Worm (Caenorhabditis elegans) whole organism, L4 larva: ENCODE measurements around the gene act-2.

Experiments used
- D1046.2 ChIP-seq: fragments of 200-800 bp; sonication (Bioruptor generic); IDR thresholded peaks from 2 replicates; pipeline ENCODE4 v1.3.6; 2022; ENCODE audit warnings: missing genetic modification characterization, missing compliant biosample characterization
- F10B5.3 ChIP-seq: sonication (generic microtip); optimal IDR thresholded peaks from 2 replicates; lab custom pipeline; 2016; ENCODE audit warnings: mild to moderate bottlenecking, missing genetic modification characterization, missing compliant biosample characterization
- F37D6.2 ChIP-seq: sonication (generic microtip); optimal IDR thresholded peaks from 2 replicates; lab custom pipeline; 2016; ENCODE audit warnings: mild to moderate bottlenecking, missing genetic modification characterization, missing compliant biosample characterization
- T20F7.1 ChIP-seq: fragments of 200-800 bp; sonication (Bioruptor generic); optimal IDR thresholded peaks from 2 replicates; lab custom pipeline; 2018; ENCODE audit warnings: mild to moderate bottlenecking, missing genetic modification characterization, missing compliant biosample characterization
- Y105C5A.15 ChIP-seq: fragments of 200-800 bp; sonication (Bioruptor generic); IDR thresholded peaks from 2 replicates; pipeline ENCODE4 v1.3.6; 2022; ENCODE audit warnings: missing genetic modification characterization, missing compliant biosample characterization
- Y5F2A.4 ChIP-seq: fragments of 200-800 bp; sonication (Bioruptor generic); optimal IDR thresholded peaks from 2 replicates; lab custom pipeline; 2018; ENCODE audit warnings: mild to moderate bottlenecking, missing genetic modification characterization, missing compliant biosample characterization
- ZK337.2 ChIP-seq: fragments of 200-800 bp; sonication (Bioruptor generic); IDR thresholded peaks from 2 replicates; pipeline ENCODE4 v1.3.6; 2022; ENCODE audit warnings: missing genetic modification reagents, missing genetic modification characterization, missing compliant biosample characterization
- aha-1 ChIP-seq: fragments of 150-350 bp; peaks from one replicate; lab custom pipeline; 2014; ENCODE audit warnings: missing biosample characterization, missing genetic modification characterization
- ama-1 ChIP-seq: fragments of 150-350 bp; optimal IDR thresholded peaks from 2 replicates; lab custom pipeline; 2014; ENCODE audit warnings: inconsistent platforms, mixed read lengths
- arid-1 ChIP-seq: fragments of 200-800 bp; sonication (Bioruptor generic); conservative IDR thresholded peaks from 2 replicates; pipeline ENCODE4 v1.3.6; 2022; ENCODE audit warnings: missing genetic modification reagents, missing genetic modification characterization, missing compliant biosample characterization
- attf-4 ChIP-seq: sonication (generic microtip); optimal IDR thresholded peaks from 3 replicates; lab custom pipeline; 2017; ENCODE audit warnings: missing biosample characterization, missing genetic modification characterization
- ceh-62 ChIP-seq: sonication (generic microtip); optimal IDR thresholded peaks from 2 replicates; lab custom pipeline; 2017; ENCODE audit warnings: missing biosample characterization, missing genetic modification characterization
- cey-2 ChIP-seq: sonication (generic microtip); optimal IDR thresholded peaks from 3 replicates; lab custom pipeline; 2017; ENCODE audit warnings: missing genetic modification characterization, mild to moderate bottlenecking, missing compliant biosample characterization, antibody characterized with exemption, borderline replicate concordance; ENCODE audit not compliant: insufficient read depth
- daf-12 ChIP-seq: fragments of 150-350 bp; optimal IDR thresholded peaks from 2 replicates; lab custom pipeline; 2014; ENCODE audit warnings: missing biosample characterization, missing genetic modification reagents, missing genetic modification characterization
- daf-19 ChIP-seq: fragments of 200-800 bp; sonication (Bioruptor generic); conservative IDR thresholded peaks from 2 replicates; pipeline ENCODE4 v1.3.6; 2022; ENCODE audit warnings: missing genetic modification characterization, missing compliant biosample characterization
- dmd-9 ChIP-seq: fragments of 200-800 bp; sonication (Bioruptor generic); IDR thresholded peaks from 2 replicates; pipeline ENCODE4 v1.3.6; 2022; ENCODE audit warnings: missing genetic modification reagents, missing genetic modification characterization, missing compliant biosample characterization
- dve-1 ChIP-seq: sonication (generic microtip); optimal IDR thresholded peaks from 2 replicates; lab custom pipeline; 2017; ENCODE audit warnings: antibody characterized with exemption, mild to moderate bottlenecking, missing genetic modification characterization, missing compliant biosample characterization; ENCODE audit not compliant: insufficient read depth
- egl-27 ChIP-seq: sonication (generic microtip); optimal IDR thresholded peaks from 3 replicates; lab custom pipeline; 2017; ENCODE audit warnings: missing biosample characterization, missing genetic modification reagents, missing genetic modification characterization
- fos-1 ChIP-seq: fragments of 150-350 bp; optimal IDR thresholded peaks from 2 replicates; lab custom pipeline; 2014; ENCODE audit warnings: missing biosample characterization, missing genetic modification characterization
- gei-8 ChIP-seq: fragments of 200-800 bp; sonication (Bioruptor generic); optimal IDR thresholded peaks from 2 replicates; lab custom pipeline; 2018; ENCODE audit warnings: mild to moderate bottlenecking, missing genetic modification characterization, missing compliant biosample characterization
- hif-1 ChIP-seq, 2 experiments: sonication (generic microtip); optimal IDR thresholded peaks; 2 replicates each; lab custom pipeline; 2016 to 2017; ENCODE audit warnings: missing compliant biosample characterization in 2 of 2, missing genetic modification characterization in 2 of 2, missing genetic modification reagents in 2 of 2, missing genotype in 2 of 2, mild to moderate bottlenecking in 1 of 2
- hlh-30 ChIP-seq: sonication (generic microtip); optimal IDR thresholded peaks from 2 replicates; lab custom pipeline; 2017; ENCODE audit warnings: antibody characterized with exemption, mild to moderate bottlenecking, missing genetic modification characterization, missing compliant biosample characterization; ENCODE audit not compliant: insufficient read depth
- jun-1 ChIP-seq: fragments of 150-350 bp; optimal IDR thresholded peaks from 2 replicates; lab custom pipeline; 2014; ENCODE audit warnings: missing biosample characterization, missing genetic modification reagents, missing genetic modification characterization
- lin-1 ChIP-seq: fragments of 200-800 bp; sonication (Bioruptor generic); IDR thresholded peaks from 2 replicates; pipeline ENCODE4 v1.3.6; 2022; ENCODE audit warnings: missing genetic modification reagents, missing genetic modification characterization, missing compliant biosample characterization
- lin-13 ChIP-seq: fragments of 150-350 bp; optimal IDR thresholded peaks from 2 replicates; lab custom pipeline; 2014; ENCODE audit warnings: missing biosample characterization, missing genetic modification reagents, missing genetic modification characterization
- lin-38 ChIP-seq: fragments of 200-800 bp; sonication (Bioruptor generic); IDR thresholded peaks from 2 replicates; pipeline ENCODE4 v1.3.6; 2022; ENCODE audit warnings: missing genetic modification reagents, missing genetic modification characterization, missing compliant biosample characterization
- madf-5 ChIP-seq, 2 experiments: fragments of 200-800 bp; sonication (Bioruptor generic); IDR thresholded peaks; 2 replicates each; pipeline ENCODE4 v1.3.6; 2022; ENCODE audit warnings: missing compliant biosample characterization in 2 of 2, missing genetic modification characterization in 2 of 2
- mdt-29 ChIP-seq: fragments of 200-800 bp; sonication (Bioruptor generic); IDR thresholded peaks from 2 replicates; pipeline ENCODE4 v1.3.6; 2022; ENCODE audit warnings: missing genetic modification reagents, missing genetic modification characterization, missing compliant biosample characterization
- mes-2 ChIP-seq: sonication (generic microtip); optimal IDR thresholded peaks from 2 replicates; lab custom pipeline; 2016; ENCODE audit warnings: missing genotype, mild to moderate bottlenecking, missing genetic modification characterization, missing compliant biosample characterization; ENCODE audit not compliant: poor library complexity, severe bottlenecking
- nhr-10 ChIP-seq: fragments of 150-350 bp; optimal IDR thresholded peaks from 2 replicates; lab custom pipeline; 2014; ENCODE audit warnings: missing biosample characterization, missing genetic modification characterization
- nhr-11 ChIP-seq: fragments of 150-350 bp; optimal IDR thresholded peaks from 2 replicates; lab custom pipeline; 2014; ENCODE audit warnings: missing biosample characterization, missing genetic modification characterization
- nhr-237 ChIP-seq: sonication (generic microtip); optimal IDR thresholded peaks from 2 replicates; lab custom pipeline; 2017; ENCODE audit warnings: missing biosample characterization, missing genetic modification characterization
- nhr-41 ChIP-seq: fragments of 200-800 bp; sonication (Bioruptor generic); IDR thresholded peaks from 2 replicates; pipeline ENCODE4 v1.3.6; 2022; ENCODE audit warnings: missing genetic modification reagents, missing genetic modification characterization, missing compliant biosample characterization
- nhr-48 ChIP-seq: sonication (generic microtip); optimal IDR thresholded peaks from 2 replicates; lab custom pipeline; 2016; ENCODE audit warnings: mild to moderate bottlenecking, missing genetic modification characterization, missing compliant biosample characterization
- nhr-76 ChIP-seq: fragments of 150-350 bp; optimal IDR thresholded peaks from 2 replicates; lab custom pipeline; 2014; ENCODE audit warnings: missing biosample characterization, missing genetic modification characterization
- pha-4 ChIP-seq, 2 experiments: fragments of 150-350 bp in 1 of 2; fragments of 200-800 bp in 1 of 2; sonication (Bioruptor generic) in 1 of 2; IDR thresholded peaks in 1 of 2; optimal IDR thresholded peaks in 1 of 2; 2 replicates each; pipeline versions ENCODE4 v1.3.6 to Lab custom; 2014 to 2022; ENCODE audit warnings: missing genetic modification characterization in 2 of 2, missing genetic modification reagents in 2 of 2, missing biosample characterization in 1 of 2, missing compliant biosample characterization in 1 of 2
- php-3 ChIP-seq: fragments of 200-800 bp; sonication (Bioruptor generic); IDR thresholded peaks from 2 replicates; pipeline ENCODE4 v1.3.6; 2022; ENCODE audit warnings: missing genetic modification reagents, missing genetic modification characterization, missing compliant biosample characterization
- sdz-12 ChIP-seq: fragments of 200-800 bp; sonication (Bioruptor generic); optimal IDR thresholded peaks from 2 replicates; lab custom pipeline; 2018; ENCODE audit warnings: mild to moderate bottlenecking, missing genetic modification characterization, missing compliant biosample characterization
- set-16 ChIP-seq: fragments of 200-800 bp; sonication (Bioruptor generic); IDR thresholded peaks from 2 replicates; pipeline ENCODE4 v1.3.6; 2022; ENCODE audit warnings: missing genetic modification reagents, missing genetic modification characterization, missing compliant biosample characterization
- skn-1 ChIP-seq: fragments of 150-350 bp; optimal IDR thresholded peaks from 2 replicates; lab custom pipeline; 2014; ENCODE audit warnings: missing biosample characterization, missing genetic modification characterization
- snpc-1.2 ChIP-seq: fragments of 200-800 bp; sonication (Bioruptor generic); IDR thresholded peaks from 2 replicates; pipeline ENCODE4 v1.3.6; 2022; ENCODE audit warnings: missing genetic modification reagents, missing genetic modification characterization, missing compliant biosample characterization
- snpc-4 ChIP-seq: fragments of 150-350 bp; optimal IDR thresholded peaks from 2 replicates; lab custom pipeline; 2014; ENCODE audit warnings: missing biosample characterization, missing genetic modification characterization
- tag-97 ChIP-seq: fragments of 200-800 bp; sonication (Bioruptor generic); IDR thresholded peaks from 2 replicates; pipeline ENCODE4 v1.3.6; 2022; ENCODE audit warnings: missing genetic modification characterization, missing compliant biosample characterization
- tra-1 ChIP-seq: fragments of 200-800 bp; sonication (Bioruptor generic); IDR thresholded peaks from 2 replicates; pipeline ENCODE4 v1.3.6; 2022; ENCODE audit warnings: missing genetic modification reagents, missing genetic modification characterization, missing compliant biosample characterization
- unc-39 ChIP-seq: sonication (generic microtip); optimal IDR thresholded peaks from 2 replicates; lab custom pipeline; 2017; ENCODE audit warnings: missing biosample characterization, missing genetic modification characterization
- vab-7 ChIP-seq: fragments of 200-800 bp; sonication (Bioruptor generic); IDR thresholded peaks from 2 replicates; pipeline ENCODE4 v1.3.6; 2022; ENCODE audit warnings: missing genetic modification reagents, missing genetic modification characterization, missing compliant biosample characterization
- zfp-3 ChIP-seq: fragments of 200-800 bp; sonication (Bioruptor generic); conservative IDR thresholded peaks from 2 replicates; pipeline ENCODE4 v1.3.6; 2022; ENCODE audit warnings: missing genetic modification reagents, missing genetic modification characterization, missing compliant biosample characterization
- zip-11 ChIP-seq: fragments of 200-800 bp; sonication (Bioruptor generic); IDR thresholded peaks from 2 replicates; pipeline ENCODE4 v1.3.6; 2022; ENCODE audit warnings: missing genetic modification characterization, missing compliant biosample characterization
- zip-2 ChIP-seq: fragments of 150-350 bp; optimal IDR thresholded peaks from 2 replicates; lab custom pipeline; 2014; ENCODE audit warnings: missing biosample characterization, missing genetic modification characterization

Gene act-2

DNA sequence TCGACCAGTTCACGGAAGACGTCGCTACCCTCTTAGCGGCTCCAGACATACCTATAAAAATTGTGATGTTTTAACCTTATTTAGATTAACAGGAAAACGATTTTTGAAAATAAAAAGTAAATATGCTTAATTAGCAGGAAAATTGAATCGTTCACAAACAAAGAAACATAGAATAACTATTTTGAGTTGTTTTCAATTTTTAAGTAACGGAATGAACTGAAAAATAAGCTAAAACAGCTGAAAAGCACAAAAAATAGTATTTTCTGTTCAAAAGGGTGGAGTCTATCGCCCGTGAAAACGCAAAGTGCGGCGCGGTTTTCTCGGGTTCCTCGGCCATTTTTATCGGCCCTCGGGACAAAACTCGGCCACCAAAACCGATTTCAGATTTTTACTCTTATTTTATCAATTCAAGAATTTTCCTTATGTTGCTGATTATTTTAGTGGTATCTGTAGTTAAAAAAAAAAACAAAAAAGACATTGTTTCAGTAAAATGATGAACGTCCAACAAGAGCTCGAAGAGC is 45.9 kb upstream of the act-2 start, which contains the start of the genes atp-5 and lmtr-3 (continued):
- TF ChIP-seq nhr-41 (GFP tag; lab: Robert Waterston, UW) (no peak), php-3 (no peak), dmd-9 (GFP tag; lab: Robert Waterston, UW) (peak; percentile 78), nhr-10 (tag; lab: Kevin White, UChicago) (no peak), snpc-1.2 (GFP tag; lab: Robert Waterston, UW) (no peak), Y5F2A.4 (GFP tag; lab: Kevin White, UChicago) (no peak), nhr-11 (no peak), cey-2 (no peak), hlh-30 (tag; lab: Kevin White, UChicago) (peak; percentile 93), mes-2 (tag; lab: Kevin White, UChicago) (peak; percentile 99), egl-27 (tag; lab: Kevin White, UChicago) (no peak), nhr-76 (tag; lab: Kevin White, UChicago) (no peak), jun-1 (tag; lab: Kevin White, UChicago) (no peak), tra-1 (peak; percentile 65; the same call in 1 of the 2 replicates), fos-1 (tag; lab: Kevin White, UChicago) (no peak), nhr-48 (tag; lab: Kevin White, UChicago) (peak; percentile 50), T20F7.1 (GFP tag; lab: Kevin White, UChicago) (peak; percentile 68), ama-1 (lab: Kevin White, UChicago) (no peak), daf-19 (GFP tag; lab: Robert Waterston, UW) (no peak), Y105C5A.15 (no peak), dve-1 (tag; lab: Kevin White, UChicago) (peak; percentile 68), madf-5 (GFP tag; IDR thresholded peaks at IDR 0.05; lab: Robert Waterston, UW) (peak in 1 of 2 experiments; percentile 64; a peak in 1 of 4 replicates)

DNA sequence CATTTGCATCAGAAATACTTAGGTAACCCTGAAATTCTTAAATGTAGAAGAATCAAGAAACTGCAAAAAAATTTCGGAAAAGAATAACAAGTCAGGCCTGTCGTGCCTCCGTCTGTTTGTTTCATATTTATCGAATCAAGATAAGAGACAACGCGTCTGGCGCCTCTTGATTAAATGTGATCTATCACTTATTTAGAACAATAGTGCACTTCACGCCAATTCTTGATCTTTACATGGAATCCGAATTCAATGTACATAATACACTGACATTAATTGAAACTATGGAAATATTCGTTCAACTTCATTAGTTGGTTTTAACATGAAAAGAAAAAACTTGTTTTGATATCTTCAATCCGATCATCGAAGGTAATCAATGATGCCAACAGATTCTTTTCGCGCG is 44.5 kb upstream of the act-2 start, which contains the start of gene mboa-2:
Gene mboa-2, minus strand, starts transcription at position 28 of the 400 bp plus-strand sequence.
- TF ChIP-seq daf-12, result no peak
- no peak for TF ChIP-seq dmd-9 (GFP tag; lab: Robert Waterston, UW)
- peak; percentile 14 for TF ChIP-seq gei-8 (GFP tag; lab: Kevin White, UChicago)
- no peak for TF ChIP-seq nhr-10 (tag; lab: Kevin White, UChicago)
- no peak for TF ChIP-seq unc-39
- no peak for TF ChIP-seq ceh-62 (tag; lab: Kevin White, UChicago)
- TF ChIP-seq F10B5.3 (tag; lab: Kevin White, UChicago), result no peak
- no peak for TF ChIP-seq lin-13 (GFP tag; lab: Kevin White, UChicago)
- no peak for TF ChIP-seq php-3
- TF ChIP-seq zfp-3 (GFP tag; lab: Robert Waterston, UW), result peak; percentile 43; the same call in 1 of the 2 replicates
- no peak for TF ChIP-seq mdt-29 (GFP tag; lab: Robert Waterston, UW)
- peak; percentile 51 for TF ChIP-seq mes-2 (tag; lab: Kevin White, UChicago)
- TF ChIP-seq egl-27 (tag; lab: Kevin White, UChicago), result no peak
- TF ChIP-seq vab-7 (GFP tag; lab: Robert Waterston, UW), result no peak
- TF ChIP-seq set-16, result no peak
- no peak for TF ChIP-seq ZK337.2 (GFP tag; lab: Robert Waterston, UW)
- no peak for TF ChIP-seq zip-11 (GFP tag; lab: Robert Waterston, UW)
- TF ChIP-seq attf-4 (tag; lab: Kevin White, UChicago), result no peak
- no peak for TF ChIP-seq snpc-4
- no peak for TF ChIP-seq hif-1 (tag; optimal IDR thresholded peaks at IDR 0.05; lab: Kevin White, UChicago)
- no peak for TF ChIP-seq tag-97 (GFP tag; lab: Robert Waterston, UW)
- no peak for TF ChIP-seq aha-1 (tag; lab: Kevin White, UChicago)
- TF ChIP-seq F37D6.2 (tag; lab: Kevin White, UChicago), result no peak
- TF ChIP-seq tra-1, result no peak
- TF ChIP-seq arid-1 (GFP tag; lab: Robert Waterston, UW), result peak; percentile 31; the same call in 1 of the 2 replicates
- peak; percentile 59 for TF ChIP-seq lin-38 (GFP tag; lab: Robert Waterston, UW)
- TF ChIP-seq pha-4 (GFP tag; IDR thresholded peaks at IDR 0.05; lab: Robert Waterston, UW), result no peak
- no peak for TF ChIP-seq pha-4 (tag; optimal IDR thresholded peaks at IDR 0.05; lab: Kevin White, UChicago)
- TF ChIP-seq nhr-237 (tag; lab: Kevin White, UChicago), result no peak
- no peak for TF ChIP-seq sdz-12
- TF ChIP-seq D1046.2 (GFP tag; lab: Robert Waterston, UW), result no peak
- TF ChIP-seq lin-1 (GFP tag; lab: Robert Waterston, UW), result 0 out of 2 replicates have a peak, but pooled peaks have one; percentile 9
- no peak for TF ChIP-seq skn-1 (tag; lab: Kevin White, UChicago)
- TF ChIP-seq zip-2, result no peak
